Worm (Caenorhabditis elegans): ENCODE data around the gene Y38F2AR.12.

Gene Y38F2AR.12

DNA sequence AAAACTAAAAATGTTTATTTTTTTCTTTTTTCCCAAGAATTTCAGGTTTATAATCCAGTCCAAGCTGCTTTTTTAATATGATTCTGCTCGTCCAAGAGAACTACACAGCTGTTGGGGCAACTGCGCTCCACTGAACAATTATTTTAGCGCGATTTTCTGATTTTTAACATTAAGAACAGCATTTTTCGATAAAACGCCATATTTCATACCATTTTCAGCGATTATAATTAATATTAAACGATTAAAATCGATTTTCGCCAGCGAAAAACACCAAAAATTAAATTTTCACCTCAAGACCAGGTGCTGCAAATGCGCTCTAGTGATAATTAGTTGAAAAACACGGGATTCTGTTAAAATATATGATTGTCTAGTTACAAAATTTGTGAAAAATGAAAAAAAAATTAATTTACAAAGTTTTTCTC, 22.0 kb downstream of the Y38F2AR.12 start:
- TF ChIP-seq unc-62 (GFP tag; optimal IDR thresholded peaks at IDR 0.05) = no peak

DNA sequence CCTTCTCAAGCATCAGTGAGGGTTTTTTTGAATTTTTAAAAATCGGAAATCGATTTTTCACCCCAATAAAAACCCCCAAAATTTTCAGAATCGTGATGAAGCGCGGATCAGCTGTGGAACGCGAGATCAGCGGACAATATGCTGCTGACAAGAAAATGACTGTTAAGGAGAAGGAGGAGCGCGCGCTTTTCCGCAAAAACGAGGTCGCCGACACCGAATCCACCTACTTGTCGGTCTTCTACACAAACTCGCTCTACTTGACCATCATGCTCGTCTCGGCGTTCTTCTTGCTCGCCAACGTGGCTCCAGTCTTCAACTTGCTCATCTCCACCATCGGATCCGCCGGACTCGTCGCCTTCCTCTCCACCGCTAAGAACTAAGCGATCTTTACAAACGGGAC, 22.5 kb downstream of the Y38F2AR.12 start:
- no peak for TF ChIP-seq unc-62 (GFP tag; optimal IDR thresholded peaks at IDR 0.05)

DNA sequence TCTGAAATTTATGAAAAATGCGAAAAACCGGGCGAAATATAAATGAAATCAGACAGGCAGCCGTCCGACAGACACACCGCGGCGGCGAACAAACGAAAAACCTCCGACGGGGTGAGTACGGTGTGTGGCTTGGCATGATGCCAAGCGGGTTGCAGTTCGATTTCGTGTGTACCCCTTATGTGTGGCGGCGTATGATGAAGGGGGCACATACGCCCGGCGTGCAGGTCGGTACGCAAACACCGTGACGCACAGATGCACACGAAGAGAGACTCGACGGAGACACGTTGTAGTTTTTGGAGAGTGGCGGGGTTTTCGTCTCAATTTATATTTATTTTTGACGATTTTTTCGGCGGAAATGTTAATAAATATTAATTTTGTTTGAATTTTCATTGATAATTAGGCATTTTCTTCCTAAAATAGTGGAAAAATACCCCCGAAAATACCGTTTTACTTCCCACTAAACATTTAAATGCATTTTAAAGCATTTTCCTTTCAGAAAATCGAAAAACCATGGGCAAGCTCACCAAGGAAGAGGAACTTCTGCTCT, 23.2 kb downstream of the Y38F2AR.12 start, which contains the start of gene trap-3:
trap-3 (plus strand) TSS at position 497 of the 547 bp plus-strand sequence.
- no peak for TF ChIP-seq unc-62 (GFP tag; optimal IDR thresholded peaks at IDR 0.05)

DNA sequence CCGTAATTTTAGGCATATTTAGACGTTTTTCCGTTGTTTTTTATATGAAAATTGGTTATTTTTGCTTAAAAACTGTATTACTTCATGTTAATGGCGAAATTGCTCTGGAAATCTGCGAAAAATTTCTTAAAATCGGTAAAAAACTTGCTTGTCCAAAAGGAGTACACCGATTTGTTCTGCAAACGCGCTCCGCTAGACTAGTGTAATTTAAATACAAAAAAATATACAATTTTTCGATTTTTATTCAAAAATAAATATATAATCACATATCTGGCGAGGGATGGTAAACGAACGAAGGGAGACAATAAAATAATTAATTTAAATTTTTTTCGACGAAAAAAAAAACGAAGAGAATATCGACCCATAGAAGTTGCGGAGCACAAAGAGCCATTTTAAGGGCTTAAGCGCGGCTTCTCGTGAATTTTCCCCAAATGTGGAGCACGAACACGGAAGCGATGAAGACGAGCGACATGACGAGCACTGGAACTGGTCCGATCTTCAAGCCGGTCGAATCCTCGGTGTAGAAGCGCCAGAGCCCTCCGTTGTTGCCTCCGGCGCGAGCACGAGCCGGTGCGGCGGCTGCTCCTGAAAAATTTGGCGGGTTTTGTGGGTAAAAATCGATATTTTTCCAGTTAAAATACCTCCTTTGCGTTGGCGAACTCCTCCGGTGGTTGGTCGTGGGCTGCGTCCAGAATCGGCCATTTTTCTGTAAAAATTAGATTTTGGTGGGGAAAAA, 24.1 kb downstream of the Y38F2AR.12 start, which contains the start of gene sec-61.B:
sec-61.B (minus strand) TSS at position 706 of the 736 bp plus-strand sequence.
- no peak for TF ChIP-seq unc-62 (GFP tag; optimal IDR thresholded peaks at IDR 0.05)

DNA sequence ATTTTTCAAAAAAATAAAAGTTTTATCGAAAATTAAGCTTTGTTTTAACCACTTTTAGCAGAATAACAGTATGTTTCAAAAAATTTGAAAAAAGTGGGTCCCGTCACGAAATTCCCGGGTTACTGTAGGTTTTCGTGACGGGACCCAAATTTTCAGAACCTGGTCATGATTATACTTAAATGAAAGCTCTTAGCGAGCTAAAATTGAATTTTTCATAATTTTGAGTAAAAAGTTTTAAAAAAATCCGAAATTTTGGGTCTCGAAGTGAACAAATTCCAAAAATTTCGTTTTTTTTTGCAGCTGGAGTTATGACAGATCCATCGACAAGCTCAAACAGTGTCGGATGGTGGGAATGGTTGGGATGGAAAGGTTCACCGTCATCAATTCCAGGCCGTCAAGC, 28.5 kb downstream of the Y38F2AR.12 start, which contains the start of gene Y38F2AR.3:
Y38F2AR.3 (plus strand) TSS at position 301 of the 400 bp plus-strand sequence.
- TF ChIP-seq unc-62 (GFP tag; optimal IDR thresholded peaks at IDR 0.05) = no peak

Measured in whole organism, dauer.